Worm (Caenorhabditis elegans) whole organism, mixed stage, embryonic: ENCODE measurements around the gene apt-9.

ENCODE experiments used
- M03D4.4 ChIP-seq: sonication (generic microtip); optimal IDR thresholded peaks from 2 replicates; lab custom pipeline; 2017; ENCODE audit warnings: mild to moderate bottlenecking, missing genetic modification characterization, missing compliant biosample characterization
- bed-3 ChIP-seq: fragments of 200-800 bp; sonication (Bioruptor generic); optimal IDR thresholded peaks from 3 replicates; lab custom pipeline; 2018; ENCODE audit warnings: mild to moderate bottlenecking, missing genetic modification characterization, moderate library complexity, missing compliant biosample characterization
- blmp-1 ChIP-seq: fragments of 150-350 bp; optimal IDR thresholded peaks from 2 replicates; lab custom pipeline; 2014; ENCODE audit warnings: missing biosample characterization, missing genetic modification characterization
- ceh-39 ChIP-seq: fragments of 150-350 bp; optimal IDR thresholded peaks from 2 replicates; lab custom pipeline; 2014; ENCODE audit warnings: missing biosample characterization, missing genetic modification characterization
- ceh-43 ChIP-seq: fragments of 200-800 bp; sonication (Bioruptor generic); optimal IDR thresholded peaks from 2 replicates; lab custom pipeline; 2018; ENCODE audit warnings: mild to moderate bottlenecking, missing genetic modification characterization, moderate library complexity, missing compliant biosample characterization
- ceh-83 ChIP-seq: fragments of 200-800 bp; sonication (Bioruptor generic); optimal IDR thresholded peaks from 2 replicates; lab custom pipeline; 2018; ENCODE audit warnings: mild to moderate bottlenecking, missing genetic modification characterization, missing compliant biosample characterization
- ces-1 ChIP-seq: fragments of 150-350 bp; optimal IDR thresholded peaks from 2 replicates; lab custom pipeline; 2014; ENCODE audit warnings: missing biosample characterization, missing genetic modification reagents, missing genetic modification characterization
- cnd-1 ChIP-seq: fragments of 200-800 bp; sonication (Bioruptor generic); optimal IDR thresholded peaks from 2 replicates; lab custom pipeline; 2018; ENCODE audit warnings: mild to moderate bottlenecking, missing genetic modification characterization, missing compliant biosample characterization
- drap-1 ChIP-seq: fragments of 200-800 bp; sonication (Bioruptor generic); optimal IDR thresholded peaks from 3 replicates; lab custom pipeline; 2018; ENCODE audit warnings: mild to moderate bottlenecking, missing genetic modification characterization, missing compliant biosample characterization
- elt-1 ChIP-seq: sonication (generic microtip); optimal IDR thresholded peaks from 2 replicates; lab custom pipeline; 2017; ENCODE audit warnings: missing genetic modification characterization, mild to moderate bottlenecking, missing compliant biosample characterization, antibody characterized with exemption, moderate library complexity, borderline replicate concordance; ENCODE audit not compliant: insufficient read depth
- elt-3 ChIP-seq: fragments of 150-350 bp; optimal IDR thresholded peaks from 2 replicates; lab custom pipeline; 2014; ENCODE audit warnings: missing biosample characterization, missing genetic modification characterization
- flh-1 ChIP-seq: fragments of 200-800 bp; sonication (Bioruptor generic); optimal IDR thresholded peaks from 2 replicates; lab custom pipeline; 2018; ENCODE audit warnings: mild to moderate bottlenecking, missing genetic modification characterization, moderate library complexity, missing compliant biosample characterization
- ham-2 ChIP-seq: fragments of 200-800 bp; sonication (Bioruptor generic); optimal IDR thresholded peaks from 2 replicates; lab custom pipeline; 2018; ENCODE audit warnings: mild to moderate bottlenecking, missing genetic modification characterization, missing compliant biosample characterization
- hlh-1 ChIP-seq: fragments of 150-350 bp; optimal IDR thresholded peaks from 2 replicates; lab custom pipeline; 2014; ENCODE audit warnings: missing biosample characterization, missing genetic modification reagents, missing genetic modification characterization
- lin-13 ChIP-seq: fragments of 150-350 bp; optimal IDR thresholded peaks from 2 replicates; lab custom pipeline; 2014; ENCODE audit warnings: missing biosample characterization, missing genetic modification characterization
- lin-32 ChIP-seq: fragments of 200-800 bp; sonication (Bioruptor generic); optimal IDR thresholded peaks from 2 replicates; lab custom pipeline; 2018; ENCODE audit warnings: mild to moderate bottlenecking, missing genetic modification characterization, missing compliant biosample characterization
- lsy-2 ChIP-seq: fragments of 150-350 bp; optimal IDR thresholded peaks from 2 replicates; lab custom pipeline; 2014; ENCODE audit warnings: missing biosample characterization, missing genetic modification characterization
- mab-5 ChIP-seq: fragments of 150-350 bp; optimal IDR thresholded peaks from 2 replicates; lab custom pipeline; 2014; ENCODE audit warnings: missing biosample characterization, missing genetic modification characterization
- mep-1 ChIP-seq: fragments of 150-350 bp; optimal IDR thresholded peaks from 2 replicates; lab custom pipeline; 2017; ENCODE audit warnings: missing biosample characterization, missing genetic modification reagents, missing genetic modification characterization, inconsistent platforms
- mls-2 ChIP-seq: sonication (generic microtip); optimal IDR thresholded peaks from 2 replicates; lab custom pipeline; 2016; ENCODE audit warnings: mild to moderate bottlenecking, missing genetic modification characterization, moderate library complexity, missing compliant biosample characterization
- nhr-12 ChIP-seq: fragments of 150-350 bp; optimal IDR thresholded peaks from 2 replicates; lab custom pipeline; 2014; ENCODE audit warnings: missing biosample characterization, missing genetic modification characterization
- nhr-2 ChIP-seq: fragments of 150-350 bp; optimal IDR thresholded peaks from 2 replicates; lab custom pipeline; 2014; ENCODE audit warnings: missing biosample characterization, missing genetic modification characterization
- nhr-237 ChIP-seq: fragments of 150-350 bp; optimal IDR thresholded peaks from 2 replicates; lab custom pipeline; 2014; ENCODE audit warnings: missing biosample characterization, missing genetic modification characterization
- nhr-28 ChIP-seq: fragments of 150-350 bp; optimal IDR thresholded peaks from 2 replicates; lab custom pipeline; 2014; ENCODE audit warnings: missing biosample characterization, missing genetic modification characterization
- nhr-76 ChIP-seq: sonication (generic microtip); optimal IDR thresholded peaks from 2 replicates; lab custom pipeline; 2017; ENCODE audit warnings: missing biosample characterization, missing genetic modification characterization
- pha-4 ChIP-seq: fragments of 150-350 bp; optimal IDR thresholded peaks from 2 replicates; lab custom pipeline; 2018; ENCODE audit warnings: missing biosample characterization, missing genetic modification reagents, missing genetic modification characterization
- sem-2 ChIP-seq: fragments of 200-800 bp; sonication (Bioruptor generic); optimal IDR thresholded peaks from 2 replicates; lab custom pipeline; 2018; ENCODE audit warnings: mild to moderate bottlenecking, missing genetic modification characterization, missing compliant biosample characterization
- snpc-4 ChIP-seq: fragments of 150-350 bp; optimal IDR thresholded peaks from 2 replicates; lab custom pipeline; 2014; ENCODE audit warnings: missing biosample characterization, missing genetic modification characterization
- sptf-1 ChIP-seq: sonication (generic microtip); optimal IDR thresholded peaks from 2 replicates; lab custom pipeline; 2017; ENCODE audit warnings: mild to moderate bottlenecking, missing genetic modification characterization, moderate library complexity, missing compliant biosample characterization
- tbx-8 ChIP-seq: fragments of 200-800 bp; sonication (Bioruptor generic); optimal IDR thresholded peaks from 2 replicates; lab custom pipeline; 2018; ENCODE audit warnings: mild to moderate bottlenecking, missing genetic modification characterization, moderate library complexity, missing compliant biosample characterization
- unc-120 ChIP-seq: sonication (generic microtip); optimal IDR thresholded peaks from 2 replicates; lab custom pipeline; 2017; ENCODE audit warnings: missing genetic modification characterization, missing compliant biosample characterization; ENCODE audit not compliant: poor library complexity, severe bottlenecking
- unc-39 ChIP-seq: fragments of 150-350 bp; optimal IDR thresholded peaks from 2 replicates; lab custom pipeline; 2014; ENCODE audit warnings: missing biosample characterization, missing genetic modification characterization
- unc-62 ChIP-seq: fragments of 150-350 bp; optimal IDR thresholded peaks from 2 replicates; lab custom pipeline; 2014; ENCODE audit warnings: missing biosample characterization, missing genetic modification reagents, missing genetic modification characterization
- zip-8 ChIP-seq: fragments of 150-350 bp; optimal IDR thresholded peaks from 2 replicates; lab custom pipeline; 2014; ENCODE audit warnings: missing biosample characterization, missing genetic modification characterization
- ztf-11 ChIP-seq: fragments of 150-350 bp; optimal IDR thresholded peaks from 2 replicates; lab custom pipeline; 2014; ENCODE audit warnings: missing biosample characterization, missing genetic modification characterization

The apt-9 gene

ce11 chrX:11093985-11094593 is 25.8 kb downstream of the apt-9 start (continued):
- TF ChIP-seq bed-3 (peak; percentile 30), snpc-4 (tag; lab: Kevin White, UChicago) (no peak), sem-2 (GFP tag; lab: Kevin White, UChicago) (no peak)
- TF ChIP-seq, all 35 proteins: peak for 30

- peak; percentile 6 for TF ChIP-seq nhr-12 (tag; lab: Kevin White, UChicago)
- TF ChIP-seq unc-120, result peak; percentile 46
- peak; percentile 63 for TF ChIP-seq lin-32 (GFP tag; lab: Kevin White, UChicago)
- peak; percentile 75 for TF ChIP-seq ceh-43 (GFP tag; lab: Kevin White, UChicago)
- peak; percentile 55 for TF ChIP-seq ces-1 (GFP tag; lab: Kevin White, UChicago)
- TF ChIP-seq cnd-1, result peak; percentile 86
- TF ChIP-seq mep-1, result peak; percentile 41
- TF ChIP-seq hlh-1 (tag; lab: Kevin White, UChicago), result no peak
- TF ChIP-seq ceh-83 (GFP tag; lab: Kevin White, UChicago), result peak; percentile 83
- TF ChIP-seq elt-1 (tag; lab: Kevin White, UChicago), result no peak
- peak; percentile 9 for TF ChIP-seq nhr-237 (tag; lab: Kevin White, UChicago)
- no peak for TF ChIP-seq nhr-28 (tag; lab: Kevin White, UChicago)
- TF ChIP-seq elt-3, result no peak
- peak; percentile 88 for TF ChIP-seq mls-2 (tag; lab: Kevin White, UChicago)
- no peak for TF ChIP-seq lsy-2 (tag; lab: Kevin White, UChicago)
- TF ChIP-seq ham-2 (GFP tag; lab: Kevin White, UChicago), result peak; percentile 5
- peak; percentile 31 for TF ChIP-seq flh-1 (GFP tag; lab: Kevin White, UChicago)
- TF ChIP-seq bed-3, result peak; percentile 55
- TF ChIP-seq nhr-2 (tag; lab: Kevin White, UChicago), result no peak
- no peak for TF ChIP-seq snpc-4 (tag; lab: Kevin White, UChicago)
- TF ChIP-seq blmp-1 (tag; lab: Kevin White, UChicago), result no peak
- peak; percentile 73 for TF ChIP-seq sem-2 (GFP tag; lab: Kevin White, UChicago)
- TF ChIP-seq unc-62 (GFP tag; lab: Kevin White, UChicago), result no peak
- TF ChIP-seq nhr-76 (tag; lab: Kevin White, UChicago), result no peak
- peak; percentile 48 for TF ChIP-seq pha-4 (tag; lab: Kevin White, UChicago)
- TF ChIP-seq M03D4.4 (tag; lab: Kevin White, UChicago), result peak; percentile 82
- TF ChIP-seq zip-8 (tag; lab: Kevin White, UChicago), result no peak
- peak; percentile 16 for TF ChIP-seq ceh-39 (tag; lab: Kevin White, UChicago)
- peak; percentile 64 for TF ChIP-seq lin-13
- TF ChIP-seq mab-5 (tag; lab: Kevin White, UChicago), result no peak
- TF ChIP-seq ztf-11, result peak; percentile 69
- peak; percentile 86 for TF ChIP-seq sptf-1 (tag; lab: Kevin White, UChicago)
- no peak for TF ChIP-seq unc-39
- peak; percentile 84 for TF ChIP-seq drap-1 (GFP tag; lab: Kevin White, UChicago)
- TF ChIP-seq tbx-8, result peak; percentile 51
These were observed 27.2 kb downstream of the apt-9 start for ce11 chrX:11095480-11095879.

- TF ChIP-seq ztf-11 (no peak), nhr-28 (tag; lab: Kevin White, UChicago) (no peak)
- TF ChIP-seq, all 35 proteins: peak for 0
These were observed 29.0 kb downstream of the apt-9 start for ce11 chrX:11097343-11097742.

ce11 chrX:11098086-11098485 is 29.8 kb downstream of the apt-9 start, which contains the start of gene W02H3.3:
TSS of gene W02H3.3 (minus strand) at chrX:11098186.
- TF ChIP-seq M03D4.4 (tag; lab: Kevin White, UChicago), result no peak
- no peak for TF ChIP-seq unc-39
- TF ChIP-seq sem-2 (GFP tag; lab: Kevin White, UChicago), result no peak
- TF ChIP-seq nhr-237 (tag; lab: Kevin White, UChicago), result no peak
- TF ChIP-seq mls-2 (tag; lab: Kevin White, UChicago), result no peak
- no peak for TF ChIP-seq nhr-2 (tag; lab: Kevin White, UChicago)
- TF ChIP-seq mep-1, result no peak
- TF ChIP-seq lsy-2 (tag; lab: Kevin White, UChicago), result no peak
- TF ChIP-seq ceh-39 (tag; lab: Kevin White, UChicago), result no peak
- TF ChIP-seq unc-120, result no peak
- no peak for TF ChIP-seq mab-5 (tag; lab: Kevin White, UChicago)
- no peak for TF ChIP-seq hlh-1 (tag; lab: Kevin White, UChicago)
- no peak for TF ChIP-seq zip-8 (tag; lab: Kevin White, UChicago)
- TF ChIP-seq cnd-1, result no peak
- TF ChIP-seq ham-2 (GFP tag; lab: Kevin White, UChicago), result no peak
- TF ChIP-seq elt-3, result no peak
- no peak for TF ChIP-seq lin-32 (GFP tag; lab: Kevin White, UChicago)
